Worm (Caenorhabditis elegans): ENCODE results near the gene K09F6.6.

DNA sequence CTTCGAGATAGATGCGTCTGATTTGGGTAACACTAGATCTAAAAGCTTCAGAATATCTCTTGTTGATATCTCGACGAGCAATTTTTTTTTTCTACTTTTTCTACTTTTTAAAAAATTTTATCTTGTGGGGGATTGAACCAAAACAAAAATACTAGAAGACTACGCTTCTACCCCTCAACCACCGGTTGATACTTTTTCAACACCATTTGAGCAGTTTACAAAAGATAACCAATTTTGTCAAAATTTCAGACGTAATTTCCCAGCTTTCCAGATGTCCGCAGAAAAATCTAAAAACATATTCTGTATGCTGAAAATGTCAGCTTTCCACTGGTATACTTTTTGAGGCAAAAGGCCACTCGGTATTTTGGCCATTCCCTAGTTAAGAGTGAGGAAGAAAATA, 25.5 kb upstream of the K09F6.6 start:
- TF ChIP-seq dao-5 (tag; optimal IDR thresholded peaks at IDR 0.05) (no peak), him-1 (tag; optimal IDR thresholded peaks at IDR 0.05) (no peak), W03F9.2 (tag; optimal IDR thresholded peaks at IDR 0.05) (no peak)

Data from whole organism, L4/young adult.